Worm (Caenorhabditis elegans) whole organism, L2 larva: ENCODE data around the gene C41A3.2.

Source experiments
- ama-1 ChIP-seq: fragments of 150-350 bp; optimal IDR thresholded peaks from 2 replicates; lab custom pipeline; 2018; ENCODE audit warnings: inconsistent platforms
- lsy-2 ChIP-seq, 2 experiments: fragments of 150-350 bp in 1 of 2; sonication (generic microtip) in 1 of 2; optimal IDR thresholded peaks; 2 replicates each; lab custom pipeline; 2014 to 2017; ENCODE audit warnings: missing biosample characterization in 2 of 2, missing genetic modification characterization in 2 of 2

DNA sequence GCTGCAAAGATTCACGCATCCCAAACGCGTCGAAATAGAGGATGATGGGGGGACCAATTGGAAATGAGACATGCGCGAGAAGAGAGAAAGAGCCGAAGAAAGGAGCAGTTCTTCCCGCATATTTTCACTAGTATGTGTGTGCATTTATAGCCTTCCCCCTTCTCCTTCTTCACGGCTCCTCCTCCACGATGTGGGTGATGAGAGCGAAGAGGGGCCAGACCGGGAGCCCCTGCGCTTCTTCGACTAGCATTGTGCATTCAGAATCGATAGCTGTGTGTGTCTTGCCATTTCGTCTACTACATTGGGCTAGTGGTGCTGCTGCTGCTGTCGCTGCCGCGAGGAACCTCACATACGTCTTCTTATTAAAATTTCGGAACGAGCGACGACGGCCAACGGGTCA lies 45.9 kb downstream of the C41A3.2 start, which contains the start of gene jkk-1:
- TF ChIP-seq ama-1 (lab: Kevin White, UChicago): no peak
- TF ChIP-seq lsy-2 (tag; optimal IDR thresholded peaks at IDR 0.05; lab: Kevin White, UChicago): peak in 1 of 2 experiments; percentile 33
